Worm (Caenorhabditis elegans) whole organism, L2 larva: Measurements from ENCODE around the gene F47B8.2.

ENCODE experiments used
- C34F6.9 ChIP-seq: fragments of 150-350 bp; optimal IDR thresholded peaks from 2 replicates; lab custom pipeline; 2014; ENCODE audit warnings: missing biosample characterization, missing genetic modification characterization
- elt-1 ChIP-seq: fragments of 150-350 bp; optimal IDR thresholded peaks from 2 replicates; lab custom pipeline; 2014; ENCODE audit warnings: missing biosample characterization, missing genetic modification characterization
- elt-3 ChIP-seq: sonication (generic microtip); optimal IDR thresholded peaks from 2 replicates; lab custom pipeline; 2017; ENCODE audit warnings: missing biosample characterization, missing genetic modification characterization
- mab-5 ChIP-seq: fragments of 150-350 bp; optimal IDR thresholded peaks from 2 replicates; lab custom pipeline; 2014; ENCODE audit warnings: missing biosample characterization, missing genetic modification characterization
- nhr-11 ChIP-seq: fragments of 150-350 bp; optimal IDR thresholded peaks from 2 replicates; lab custom pipeline; 2014; ENCODE audit warnings: missing biosample characterization, missing genetic modification characterization
- nhr-12 ChIP-seq: fragments of 150-350 bp; optimal IDR thresholded peaks from 2 replicates; lab custom pipeline; 2014; ENCODE audit warnings: missing biosample characterization, missing genetic modification characterization
- nhr-25 ChIP-seq: fragments of 150-350 bp; sonication (generic microtip); optimal IDR thresholded peaks from 3 replicates; lab custom pipeline; 2014; ENCODE audit warnings: missing biosample characterization, missing genetic modification characterization
- skn-1 ChIP-seq: sonication (generic microtip); optimal IDR thresholded peaks from 2 replicates; lab custom pipeline; 2017; ENCODE audit warnings: missing biosample characterization, missing genetic modification characterization
- snpc-4 ChIP-seq: fragments of 150-350 bp; optimal IDR thresholded peaks from 2 replicates; lab custom pipeline; 2014; ENCODE audit warnings: missing biosample characterization, missing genetic modification characterization
- unc-39 ChIP-seq: fragments of 150-350 bp; optimal IDR thresholded peaks from 2 replicates; lab custom pipeline; 2014; ENCODE audit warnings: missing biosample characterization, missing genetic modification characterization
- unc-55 ChIP-seq: fragments of 150-350 bp; sonication (generic microtip); optimal IDR thresholded peaks from 3 replicates; lab custom pipeline; 2014; ENCODE audit warnings: missing biosample characterization, missing genetic modification reagents, missing genetic modification characterization
- unc-62 ChIP-seq: fragments of 150-350 bp; optimal IDR thresholded peaks from 2 replicates; lab custom pipeline; 2014; ENCODE audit warnings: missing biosample characterization, missing genetic modification reagents, missing genetic modification characterization

DNA sequence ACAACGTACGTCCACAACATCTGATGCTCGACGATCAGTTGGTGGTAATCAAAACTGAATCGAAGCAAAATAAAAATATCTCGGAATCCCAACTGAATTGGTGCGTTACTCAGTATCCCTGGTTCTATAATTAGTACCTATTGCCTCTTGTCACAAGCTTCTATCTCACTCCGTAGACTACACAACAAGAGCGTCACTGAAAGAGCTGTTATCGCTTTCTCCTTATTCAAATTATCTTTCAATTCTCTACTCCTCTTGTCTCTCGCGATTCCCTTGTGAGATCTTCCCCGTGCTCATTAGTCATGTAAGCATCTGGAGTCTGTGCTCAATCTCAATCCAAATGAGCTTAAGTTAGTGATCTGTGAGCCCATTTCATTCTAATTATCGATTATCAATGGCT lies 20.2 kb upstream of the F47B8.2 start, which contains the start of gene srm-6:
- TF ChIP-seq elt-3 (no peak), nhr-11 (no peak), C34F6.9 (tag; lab: Kevin White, UChicago) (no peak), mab-5 (no peak), elt-1 (tag; lab: Kevin White, UChicago) (no peak), nhr-12 (tag; lab: Kevin White, UChicago) (no peak), skn-1 (tag; lab: Kevin White, UChicago) (no peak), unc-62 (no peak), unc-39 (tag; lab: Kevin White, UChicago) (no peak), snpc-4 (tag; lab: Kevin White, UChicago) (no peak), nhr-25 (tag; lab: Kevin White, UChicago) (no peak), unc-55 (GFP tag; lab: Kevin White, UChicago) (no peak)
